Worm (Caenorhabditis elegans) whole organism, young adult: Measurements from ENCODE around the gene T08B6.9.

ENCODE experiments used
- B0261.1 ChIP-seq: sonication (generic microtip); optimal IDR thresholded peaks from 2 replicates; lab custom pipeline; 2016; ENCODE audit warnings: mild to moderate bottlenecking, missing genetic modification characterization, moderate library complexity, missing compliant biosample characterization
- D2030.7 ChIP-seq: fragments of 200-800 bp; sonication (Bioruptor generic); IDR thresholded peaks from 2 replicates; pipeline ENCODE4 v1.3.6; 2022; ENCODE audit warnings: missing genetic modification reagents, missing genetic modification characterization, missing compliant biosample characterization
- F22D6.2 ChIP-seq: sonication (generic microtip); optimal IDR thresholded peaks from 2 replicates; lab custom pipeline; 2016; ENCODE audit warnings: mild to moderate bottlenecking, missing genetic modification characterization, missing compliant biosample characterization
- F37B4.10 ChIP-seq: fragments of 200-800 bp; sonication (Bioruptor generic); IDR thresholded peaks from 2 replicates; pipeline ENCODE4 v1.3.6; 2022; ENCODE audit warnings: missing genetic modification characterization, missing compliant biosample characterization
- F39B2.1 ChIP-seq: fragments of 200-800 bp; sonication (Bioruptor generic); IDR thresholded peaks from 2 replicates; pipeline ENCODE4 v1.3.6; 2022; ENCODE audit warnings: missing genetic modification reagents, missing genetic modification characterization, missing compliant biosample characterization
- F52B5.7 ChIP-seq: sonication (generic microtip); optimal IDR thresholded peaks from 2 replicates; lab custom pipeline; 2016; ENCODE audit warnings: mild to moderate bottlenecking, missing genetic modification characterization, missing compliant biosample characterization
- F57C9.4 ChIP-seq: sonication (generic microtip); optimal IDR thresholded peaks from 2 replicates; lab custom pipeline; 2017; ENCODE audit warnings: mild to moderate bottlenecking, missing genetic modification characterization, missing compliant biosample characterization
- T07F8.4 ChIP-seq: sonication (generic microtip); optimal IDR thresholded peaks from 2 replicates; lab custom pipeline; 2016; ENCODE audit warnings: mild to moderate bottlenecking, missing genetic modification characterization, moderate library complexity, missing compliant biosample characterization
- T26A5.8 ChIP-seq: sonication (generic microtip); optimal IDR thresholded peaks from 2 replicates; lab custom pipeline; 2016; ENCODE audit warnings: missing genetic modification characterization, missing compliant biosample characterization
- Y67H2A.10 ChIP-seq: fragments of 200-800 bp; sonication (Bioruptor generic); conservative IDR thresholded peaks from 2 replicates; pipeline ENCODE4 v1.3.6; 2022; ENCODE audit warnings: missing genetic modification reagents, missing genetic modification characterization, missing compliant biosample characterization
- ZK185.1 ChIP-seq: sonication (generic microtip); optimal IDR thresholded peaks from 2 replicates; lab custom pipeline; 2016; ENCODE audit warnings: mild to moderate bottlenecking, missing genetic modification characterization, missing compliant biosample characterization; ENCODE audit not compliant: poor library complexity, severe bottlenecking
- aptf-2 ChIP-seq: fragments of 200-800 bp; sonication (Bioruptor generic); conservative IDR thresholded peaks from 2 replicates; pipeline ENCODE4 v1.3.6; 2022; ENCODE audit warnings: missing genetic modification reagents, missing genetic modification characterization, missing compliant biosample characterization
- attf-3 ChIP-seq: fragments of 200-800 bp; sonication (Bioruptor generic); conservative IDR thresholded peaks from 2 replicates; pipeline ENCODE4 v1.3.6; 2022; ENCODE audit warnings: missing genetic modification reagents, missing genetic modification characterization, missing compliant biosample characterization
- attf-6 ChIP-seq: fragments of 200-800 bp; sonication (Bioruptor generic); IDR thresholded peaks from 2 replicates; pipeline ENCODE4 v1.3.6; 2022; ENCODE audit warnings: missing genetic modification reagents, missing genetic modification characterization, missing compliant biosample characterization
- cebp-1 ChIP-seq, 2 experiments: fragments of 200-800 bp in 1 of 2; sonication (Bioruptor generic) in 1 of 2; sonication (generic microtip) in 1 of 2; IDR thresholded peaks in 1 of 2; optimal IDR thresholded peaks in 1 of 2; 2 replicates each; pipeline versions ENCODE4 v1.3.6 to Lab custom; 2017 to 2022; ENCODE audit warnings: missing compliant biosample characterization in 2 of 2, missing genetic modification characterization in 2 of 2, mild to moderate bottlenecking in 1 of 2, missing genetic modification reagents in 1 of 2, moderate library complexity in 1 of 2
- ceh-100 ChIP-seq: fragments of 200-800 bp; sonication (Bioruptor generic); IDR thresholded peaks from 2 replicates; pipeline ENCODE4 v1.3.6; 2022; ENCODE audit warnings: missing genetic modification reagents, missing genetic modification characterization, missing compliant biosample characterization
- chd-7 ChIP-seq: sonication (generic microtip); optimal IDR thresholded peaks from 2 replicates; lab custom pipeline; 2016; ENCODE audit warnings: mild to moderate bottlenecking, missing genetic modification characterization, moderate library complexity, missing compliant biosample characterization
- dpff-1 ChIP-seq: sonication (generic microtip); optimal IDR thresholded peaks from 2 replicates; lab custom pipeline; 2017; ENCODE audit warnings: mild to moderate bottlenecking, missing genetic modification characterization, missing compliant biosample characterization
- egl-18 ChIP-seq: fragments of 200-800 bp; sonication (Bioruptor generic); IDR thresholded peaks from 2 replicates; pipeline ENCODE4 v1.3.6; 2022; ENCODE audit warnings: missing genetic modification reagents, missing genetic modification characterization, missing compliant biosample characterization
- ekl-4 ChIP-seq: fragments of 200-800 bp; sonication (Bioruptor generic); IDR thresholded peaks from 2 replicates; pipeline ENCODE4 v1.3.6; 2022; ENCODE audit warnings: missing genetic modification reagents, missing genetic modification characterization, missing compliant biosample characterization
- ets-4 ChIP-seq: fragments of 200-800 bp; sonication (Bioruptor generic); optimal IDR thresholded peaks from 2 replicates; lab custom pipeline; 2018; ENCODE audit warnings: mild to moderate bottlenecking, missing genetic modification characterization, missing compliant biosample characterization
- him-1 ChIP-seq: sonication (generic microtip); optimal IDR thresholded peaks from 2 replicates; lab custom pipeline; 2016; ENCODE audit warnings: missing genotype, missing genetic modification reagents, missing genetic modification characterization, missing compliant biosample characterization
- hlh-12 ChIP-seq: sonication (generic microtip); optimal IDR thresholded peaks from 2 replicates; lab custom pipeline; 2016; ENCODE audit warnings: missing genetic modification characterization, missing compliant biosample characterization
- hlh-26 ChIP-seq: fragments of 200-800 bp; sonication (Bioruptor generic); conservative IDR thresholded peaks from 2 replicates; pipeline ENCODE4 v1.3.6; 2022; ENCODE audit warnings: missing genetic modification reagents, missing genetic modification characterization, missing compliant biosample characterization
- lin-26 ChIP-seq: fragments of 200-800 bp; sonication (Bioruptor generic); IDR thresholded peaks from 2 replicates; pipeline ENCODE4 v1.3.6; 2022; ENCODE audit warnings: missing genetic modification reagents, missing genetic modification characterization, missing compliant biosample characterization
- madf-8 ChIP-seq: fragments of 200-800 bp; sonication (Bioruptor generic); conservative IDR thresholded peaks from 2 replicates; pipeline ENCODE4 v1.3.6; 2022; ENCODE audit warnings: missing genetic modification reagents, missing genetic modification characterization, missing compliant biosample characterization
- rec-8 ChIP-seq, 2 experiments: sonication (generic microtip); optimal IDR thresholded peaks; 2 replicates each; lab custom pipeline; 2016; ENCODE audit warnings: mild to moderate bottlenecking in 2 of 2, missing genetic modification characterization in 2 of 2, missing genetic modification reagents in 2 of 2, missing genotype in 2 of 2, missing biosample characterization in 1 of 2, missing compliant biosample characterization in 1 of 2, moderate library complexity in 1 of 2
- rpc-1 ChIP-seq, 2 experiments: fragments of 150-350 bp in 1 of 2; sonication (generic microtip) in 1 of 2; optimal IDR thresholded peaks; 2 replicates each; lab custom pipeline; 2014 to 2018; ENCODE audit warnings: missing biosample characterization in 1 of 2, missing genetic modification characterization in 1 of 2, missing genetic modification reagents in 1 of 2, missing genotype in 1 of 2
- snpc-4 ChIP-seq, 5 experiments: fragments of 150-350 bp in 1 of 5; sonication (generic microtip) in 4 of 5; optimal IDR thresholded peaks; 2 replicates each; lab custom pipeline; 2014 to 2018; ENCODE audit warnings: missing genetic modification characterization in 5 of 5, missing biosample characterization in 3 of 5, antibody characterized with exemption in 2 of 5, mild to moderate bottlenecking in 2 of 5, missing compliant biosample characterization in 2 of 5, missing genotype in 2 of 5, moderate library complexity in 2 of 5, missing genetic modification reagents in 1 of 5
- sptf-2 ChIP-seq: fragments of 200-800 bp; sonication (Bioruptor generic); optimal IDR thresholded peaks from 2 replicates; lab custom pipeline; 2018; ENCODE audit warnings: mild to moderate bottlenecking, missing genetic modification characterization, missing compliant biosample characterization
- tbx-9 ChIP-seq: sonication (generic microtip); optimal IDR thresholded peaks from 2 replicates; lab custom pipeline; 2016; ENCODE audit warnings: borderline replicate concordance, missing genetic modification characterization, inconsistent platforms, missing compliant biosample characterization
- tlf-1 ChIP-seq: fragments of 200-800 bp; sonication (Bioruptor generic); optimal IDR thresholded peaks from 2 replicates; lab custom pipeline; 2018; ENCODE audit warnings: mild to moderate bottlenecking, missing genetic modification characterization, missing compliant biosample characterization
- ztf-22 ChIP-seq: fragments of 200-800 bp; sonication (Bioruptor generic); optimal IDR thresholded peaks from 2 replicates; lab custom pipeline; 2018; ENCODE audit warnings: mild to moderate bottlenecking, missing genetic modification characterization, moderate library complexity, missing compliant biosample characterization
- ztf-25 ChIP-seq: fragments of 200-800 bp; sonication (Bioruptor generic); IDR thresholded peaks from 2 replicates; pipeline ENCODE4 v1.3.6; 2022; ENCODE audit warnings: missing genetic modification reagents, missing genetic modification characterization, missing compliant biosample characterization

Gene T08B6.9

ce11 chrIV:4864524-4864923 is 26.1 kb upstream of the T08B6.9 start (continued):
- no peak for TF ChIP-seq attf-3
- no peak for TF ChIP-seq T07F8.4
- TF ChIP-seq cebp-1 (GFP tag; IDR thresholded peaks at IDR 0.05; lab: Robert Waterston, UW): no peak
- no peak for TF ChIP-seq cebp-1 (tag; optimal IDR thresholded peaks at IDR 0.05; lab: Kevin White, UChicago)
- TF ChIP-seq ceh-100 (GFP tag; lab: Robert Waterston, UW): no peak
- TF ChIP-seq B0261.1 (tag; lab: Kevin White, UChicago): peak; percentile 48
- 0 out of 2 replicates have a peak, but pooled peaks have one; percentile 43 for TF ChIP-seq attf-6
- TF ChIP-seq him-1 (tag; lab: Kevin White, UChicago): peak; percentile 31
- TF ChIP-seq D2030.7 (GFP tag; lab: Robert Waterston, UW): peak; percentile 53; the same call in 1 of the 2 replicates
- TF ChIP-seq T26A5.8 (tag; lab: Kevin White, UChicago): no peak
- peak; percentile 21; the same call in 1 of the 2 replicates for TF ChIP-seq ekl-4
- 0 out of 2 replicates have a peak, but pooled peaks have one; percentile 67 for TF ChIP-seq ztf-25 (GFP tag; lab: Robert Waterston, UW)
- TF ChIP-seq lin-26 (GFP tag; lab: Robert Waterston, UW): no peak; the same call in 1 of the 2 replicates
- TF ChIP-seq F37B4.10 (GFP tag; lab: Robert Waterston, UW): no peak

DNA sequence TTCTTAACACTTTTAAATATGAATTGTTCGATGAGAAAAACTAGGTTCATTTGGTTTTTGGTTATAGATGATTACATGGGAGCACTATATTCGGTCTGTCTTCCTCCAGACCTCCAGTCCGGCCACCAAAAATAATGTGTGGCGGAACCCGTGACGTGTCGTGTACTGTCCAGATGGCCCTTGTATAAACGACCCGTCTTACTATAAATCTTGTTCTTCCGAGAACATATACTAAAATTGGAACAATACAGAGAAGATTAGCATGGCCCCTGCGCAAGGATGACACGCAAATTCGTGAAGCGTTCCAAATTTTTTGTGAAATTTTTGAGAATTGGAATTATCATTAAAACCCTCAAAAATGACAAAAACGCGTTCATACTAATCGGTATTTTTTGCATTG is 24.0 kb upstream of the T08B6.9 start:
- TF ChIP-seq F39B2.1 (GFP tag; lab: Robert Waterston, UW) (no peak), aptf-2 (GFP tag; lab: Robert Waterston, UW) (no peak), rpc-1 (optimal IDR thresholded peaks at IDR 0.05; lab: Kevin White, UChicago) (no peak), rpc-1 (tag; optimal IDR thresholded peaks at IDR 0.05; lab: Kevin White, UChicago) (peak; percentile 60), F52B5.7 (tag; lab: Kevin White, UChicago) (no peak), snpc-4 (GFP tag; optimal IDR thresholded peaks at IDR 0.05; lab: Kevin White, UChicago) (no peak), snpc-4 (tag; optimal IDR thresholded peaks at IDR 0.05; lab: Kevin White, UChicago) (peak in 1 of 4 experiments; percentile 64)

- TF ChIP-seq F37B4.10 (GFP tag; lab: Robert Waterston, UW) (no peak), chd-7 (tag; lab: Kevin White, UChicago) (no peak), ZK185.1 (no peak), ets-4 (GFP tag; lab: Kevin White, UChicago) (no peak), Y67H2A.10 (GFP tag; lab: Robert Waterston, UW) (no peak), attf-3 (no peak), ztf-22 (GFP tag; lab: Kevin White, UChicago) (no peak), rec-8 (tag; optimal IDR thresholded peaks at IDR 0.05; lab: Kevin White, UChicago) (no peak), hlh-26 (no peak), T26A5.8 (tag; lab: Kevin White, UChicago) (no peak), F57C9.4 (no peak), sptf-2 (GFP tag; lab: Kevin White, UChicago) (no peak), tbx-9 (no peak), dpff-1 (tag; lab: Kevin White, UChicago) (no peak), hlh-12 (no peak), F22D6.2 (no peak), tlf-1 (GFP tag; lab: Kevin White, UChicago) (no peak), madf-8 (no peak), egl-18 (GFP tag; lab: Robert Waterston, UW) (no peak)
These were observed 23.0 kb upstream of the T08B6.9 start, which contains the start of gene str-172 for ce11 chrIV:4867610-4868009. Gene str-172 (minus strand): TSS chrIV:4867710.
